Worm (Caenorhabditis elegans): ENCODE measurements around the gene cec-7.

- TF ChIP-seq lin-13 (GFP tag; optimal IDR thresholded peaks at IDR 0.05) (no peak), fos-1 (tag; optimal IDR thresholded peaks at IDR 0.05) (no peak), elt-1 (tag; optimal IDR thresholded peaks at IDR 0.05) (no peak), nhr-25 (tag; optimal IDR thresholded peaks at IDR 0.05) (no peak)
Observed at ce11 chrIII:12856628-12857027, 20.7 kb downstream of the cec-7 start, which contains the start of gene Y37D8A.26.

Data from whole organism, L2 larva.